Worm (Caenorhabditis elegans): ENCODE measurements around the gene F10C1.8.

- TF ChIP-seq pha-4 (tag; optimal IDR thresholded peaks at IDR 0.05) (no peak), F22D6.2 (tag; optimal IDR thresholded peaks at IDR 0.05) (no peak), T26A5.8 (tag; optimal IDR thresholded peaks at IDR 0.05) (no peak), mcd-1 (GFP tag; IDR thresholded peaks at IDR 0.05) (no peak), ZK185.1 (tag; optimal IDR thresholded peaks at IDR 0.05; ENCODE audit: poor library complexity, severe bottlenecking) (no peak), ama-1 (optimal IDR thresholded peaks at IDR 0.05) (no peak), ama-1 (GFP tag; optimal IDR thresholded peaks at IDR 0.05) (no peak), let-526 (GFP tag; IDR thresholded peaks at IDR 0.05) (no peak), ekl-4 (GFP tag; IDR thresholded peaks at IDR 0.05) (no peak), F52B5.7 (tag; optimal IDR thresholded peaks at IDR 0.05) (no peak), ceh-79 (tag; optimal IDR thresholded peaks at IDR 0.05) (no peak), snpc-4 (GFP tag; optimal IDR thresholded peaks at IDR 0.05) (no peak), snpc-4 (tag; optimal IDR thresholded peaks at IDR 0.05) (no peak), rec-8 (tag; optimal IDR thresholded peaks at IDR 0.05) (no peak), efl-1 (GFP tag; optimal IDR thresholded peaks at IDR 0.05) (no peak), somi-1 (GFP tag; optimal IDR thresholded peaks at IDR 0.05) (no peak)
Measured at ce11 chrII:5745088-5745487, 9.2 kb upstream of the F10C1.8 start, which contains the start of gene F10C1.9.

Data from whole organism, young adult.